Worm (Caenorhabditis elegans) whole organism, early embryonic: ENCODE measurements around the gene Y116F11A.6.

ENCODE experiments used
- ama-1 ChIP-seq: fragments of 150-350 bp; optimal IDR thresholded peaks from 2 replicates; lab custom pipeline; 2014
- hmbx-1 ChIP-seq: sonication (generic microtip); optimal IDR thresholded peaks from 2 replicates; lab custom pipeline; 2016; ENCODE audit warnings: mild to moderate bottlenecking, missing genetic modification characterization, missing compliant biosample characterization
- hnd-1 ChIP-seq: sonication (generic microtip); optimal IDR thresholded peaks from 2 replicates; lab custom pipeline; 2016; ENCODE audit warnings: missing genetic modification characterization, missing compliant biosample characterization

DNA sequence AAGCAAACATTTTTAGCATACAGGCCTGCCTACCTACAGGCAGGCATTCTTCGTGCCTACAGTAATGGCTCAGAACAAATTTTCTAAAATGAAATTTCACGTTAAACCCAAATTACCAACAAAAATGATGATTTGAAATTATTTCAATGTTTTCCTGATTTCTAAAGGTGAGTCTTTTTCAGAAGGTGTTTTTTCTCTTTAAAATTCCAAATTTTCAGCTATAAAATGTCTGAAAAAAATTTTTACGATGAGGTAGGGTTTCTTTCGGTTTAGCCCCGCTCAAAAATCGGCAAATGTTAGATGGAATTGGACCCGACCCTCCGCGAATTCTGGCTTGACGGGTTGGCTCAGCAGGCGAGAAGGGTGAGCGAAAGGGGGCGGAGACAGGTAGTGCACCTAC is 26.5 kb downstream of the Y116F11A.6 start, which contains the start of gene W04E12.5:
- TF ChIP-seq ama-1 (lab: Kevin White, UChicago), result no peak
- no peak for TF ChIP-seq hnd-1
- TF ChIP-seq hmbx-1 (tag; lab: Kevin White, UChicago), result no peak
